Worm (Caenorhabditis elegans): ENCODE data around the gene gst-24.

DNA sequence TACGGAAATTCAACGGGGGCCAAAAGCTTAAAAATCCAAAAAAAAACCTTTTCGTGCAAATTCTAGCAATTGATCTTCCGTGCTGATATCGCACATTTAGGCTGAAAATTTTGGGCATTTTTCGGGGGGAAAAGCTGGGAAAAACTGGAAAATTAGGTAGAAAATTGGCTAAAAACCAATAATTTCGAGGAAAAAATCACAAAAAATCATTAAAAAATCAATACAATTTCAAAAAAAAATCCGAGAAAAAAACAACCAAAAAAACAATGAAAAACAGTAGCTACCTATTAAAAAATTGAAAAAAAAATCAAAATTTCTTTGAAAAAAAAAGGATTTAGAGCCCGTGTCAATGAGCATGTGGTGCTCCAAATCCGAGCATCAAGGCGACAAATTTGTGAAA lies 43.3 kb downstream of the gst-24 start, which contains the start of gene Y48E1B.3:
- no peak for TF ChIP-seq lin-13 (GFP tag; optimal IDR thresholded peaks at IDR 0.05)
- TF ChIP-seq unc-62 (GFP tag; optimal IDR thresholded peaks at IDR 0.05) = no peak
- no peak for TF ChIP-seq lsy-2 (tag; optimal IDR thresholded peaks at IDR 0.05)
- TF ChIP-seq nhr-25 (tag; optimal IDR thresholded peaks at IDR 0.05) = no peak
- no peak for TF ChIP-seq mbf-1 (tag; optimal IDR thresholded peaks at IDR 0.05)
- TF ChIP-seq mdl-1 (tag; optimal IDR thresholded peaks at IDR 0.05) = no peak
- no peak for TF ChIP-seq sem-4 (tag; optimal IDR thresholded peaks at IDR 0.05)
- no peak for TF ChIP-seq unc-39 (tag; optimal IDR thresholded peaks at IDR 0.05)
- TF ChIP-seq ama-1 (optimal IDR thresholded peaks at IDR 0.05) = no peak
